Worm (Caenorhabditis elegans) whole organism, L4 larva: ENCODE results near the gene F11C7.6.
A peak's percentile ranks its signal among the peaks of the same experiment; 100 is the strongest.

Source experiments
- F37D6.2 ChIP-seq: sonication (generic microtip); optimal IDR thresholded peaks from 2 replicates; lab custom pipeline; 2016; ENCODE audit warnings: mild to moderate bottlenecking, missing genetic modification characterization, missing compliant biosample characterization
- ZK546.5 ChIP-seq, 2 experiments: sonication (generic microtip); optimal IDR thresholded peaks; 2 replicates each; lab custom pipeline; 2017; ENCODE audit warnings: missing biosample characterization in 2 of 2, missing genetic modification characterization in 2 of 2
- dve-1 ChIP-seq: sonication (generic microtip); optimal IDR thresholded peaks from 2 replicates; lab custom pipeline; 2017; ENCODE audit warnings: antibody characterized with exemption, mild to moderate bottlenecking, missing genetic modification characterization, missing compliant biosample characterization; ENCODE audit not compliant: insufficient read depth
- lin-15B ChIP-seq: fragments of 150-350 bp; sonication (generic microtip); optimal IDR thresholded peaks from 3 replicates; lab custom pipeline; 2014; ENCODE audit warnings: missing biosample characterization, missing genetic modification characterization
- lir-3 ChIP-seq: sonication (generic microtip); optimal IDR thresholded peaks from 2 replicates; lab custom pipeline; 2016; ENCODE audit warnings: mild to moderate bottlenecking, missing genetic modification characterization, missing compliant biosample characterization
- mdl-1 ChIP-seq, 2 experiments: fragments of 150-350 bp in 1 of 2; sonication (generic microtip) in 1 of 2; optimal IDR thresholded peaks; 2 replicates each; lab custom pipeline; 2014 to 2017; ENCODE audit warnings: missing biosample characterization in 2 of 2, missing genetic modification characterization in 2 of 2
- nhr-11 ChIP-seq: fragments of 150-350 bp; optimal IDR thresholded peaks from 2 replicates; lab custom pipeline; 2014; ENCODE audit warnings: missing biosample characterization, missing genetic modification characterization
- nhr-6 ChIP-seq: fragments of 150-350 bp; optimal IDR thresholded peaks from 2 replicates; lab custom pipeline; 2014; ENCODE audit warnings: missing biosample characterization, missing genetic modification characterization
- nhr-76 ChIP-seq: fragments of 150-350 bp; optimal IDR thresholded peaks from 2 replicates; lab custom pipeline; 2014; ENCODE audit warnings: missing biosample characterization, missing genetic modification characterization
- nhr-77 ChIP-seq: fragments of 150-350 bp; optimal IDR thresholded peaks from 2 replicates; lab custom pipeline; 2014; ENCODE audit warnings: missing biosample characterization, missing genetic modification characterization
- saeg-2 ChIP-seq: fragments of 200-800 bp; sonication (Bioruptor generic); IDR thresholded peaks from 2 replicates; pipeline ENCODE4 v1.3.6; 2022; ENCODE audit warnings: missing genetic modification reagents, missing genetic modification characterization, missing compliant biosample characterization
- unc-39 ChIP-seq: sonication (generic microtip); optimal IDR thresholded peaks from 2 replicates; lab custom pipeline; 2017; ENCODE audit warnings: missing biosample characterization, missing genetic modification characterization
- unc-62 ChIP-seq, 3 experiments: fragments of 150-350 bp in 1 of 3; sonication (generic microtip); optimal IDR thresholded peaks in 2 of 3; peaks in 1 of 3; 1 replicate in 1 of 3; 2 replicates in 2 of 3; lab custom pipeline; 2014 to 2017; ENCODE audit warnings: missing biosample characterization in 3 of 3, missing genetic modification characterization in 3 of 3, missing genetic modification reagents in 3 of 3, missing genotype in 1 of 3

ce11 chrX:17424595-17424913 is 23.2 kb downstream of the F11C7.6 start:
- TF ChIP-seq nhr-76 (tag; lab: Kevin White, UChicago) (no peak), saeg-2 (GFP tag; lab: Robert Waterston, UW) (no peak), nhr-77 (tag; lab: Kevin White, UChicago) (no peak), unc-39 (tag; lab: Kevin White, UChicago) (no peak), F37D6.2 (no peak), nhr-6 (tag; lab: Kevin White, UChicago) (no peak), unc-62 (GFP tag; optimal IDR thresholded peaks at IDR 0.05 in 1 of 2; lab: Kevin White, UChicago) (peak in 1 of 2 experiments; percentile 98), unc-62 (tag; optimal IDR thresholded peaks at IDR 0.05; lab: Kevin White, UChicago) (no peak), lir-3 (tag; lab: Kevin White, UChicago) (no peak), mdl-1 (tag; optimal IDR thresholded peaks at IDR 0.05; lab: Kevin White, UChicago) (no peak), lin-15B (tag; lab: Kevin White, UChicago) (no peak), dve-1 (tag; lab: Kevin White, UChicago) (no peak), ZK546.5 (tag; optimal IDR thresholded peaks at IDR 0.05; lab: Kevin White, UChicago) (no peak), nhr-11 (tag; lab: Kevin White, UChicago) (no peak)
